Worm (Caenorhabditis elegans): ENCODE measurements around the gene trap-4.

Gene trap-4

ce11 chrIII:11935948-11936280 lies 15.4 kb downstream of the trap-4 start:
- no peak for TF ChIP-seq him-1 (tag; optimal IDR thresholded peaks at IDR 0.05)
- no peak for TF ChIP-seq W03F9.2 (tag; optimal IDR thresholded peaks at IDR 0.05)
- no peak for TF ChIP-seq dao-5 (tag; optimal IDR thresholded peaks at IDR 0.05)

- TF ChIP-seq W03F9.2 (tag; optimal IDR thresholded peaks at IDR 0.05) (no peak), him-1 (tag; optimal IDR thresholded peaks at IDR 0.05) (no peak), dao-5 (tag; optimal IDR thresholded peaks at IDR 0.05) (no peak)
Measured at ce11 chrIII:11936668-11937276, 16.2 kb downstream of the trap-4 start.

ce11 chrIII:11937911-11938310 lies 17.4 kb downstream of the trap-4 start:
- no peak for TF ChIP-seq dao-5 (tag; optimal IDR thresholded peaks at IDR 0.05)
- TF ChIP-seq W03F9.2 (tag; optimal IDR thresholded peaks at IDR 0.05): no peak
- TF ChIP-seq him-1 (tag; optimal IDR thresholded peaks at IDR 0.05): no peak

- no peak for TF ChIP-seq him-1 (tag; optimal IDR thresholded peaks at IDR 0.05)
- TF ChIP-seq W03F9.2 (tag; optimal IDR thresholded peaks at IDR 0.05): no peak
- TF ChIP-seq dao-5 (tag; optimal IDR thresholded peaks at IDR 0.05): no peak
Measured at ce11 chrIII:11938525-11938924, 18.0 kb downstream of the trap-4 start.

ce11 chrIII:11942664-11943063 lies 22.1 kb downstream of the trap-4 start:
- TF ChIP-seq him-1 (tag; optimal IDR thresholded peaks at IDR 0.05) (no peak), dao-5 (tag; optimal IDR thresholded peaks at IDR 0.05) (no peak), W03F9.2 (tag; optimal IDR thresholded peaks at IDR 0.05) (no peak)

ce11 chrIII:11946062-11946749 lies 25.7 kb downstream of the trap-4 start:
- TF ChIP-seq him-1 (tag; optimal IDR thresholded peaks at IDR 0.05) (peak; percentile 89), W03F9.2 (tag; optimal IDR thresholded peaks at IDR 0.05) (peak; percentile 74), dao-5 (tag; optimal IDR thresholded peaks at IDR 0.05) (no peak)

ce11 chrIII:11946973-11947372 lies 26.4 kb downstream of the trap-4 start, which contains the start of gene Y56A3A.7:
Gene Y56A3A.7 (minus strand): TSS chrIII:11947019.
- TF ChIP-seq dao-5 (tag; optimal IDR thresholded peaks at IDR 0.05) (no peak), him-1 (tag; optimal IDR thresholded peaks at IDR 0.05) (no peak), W03F9.2 (tag; optimal IDR thresholded peaks at IDR 0.05) (no peak)

- TF ChIP-seq W03F9.2 (tag; optimal IDR thresholded peaks at IDR 0.05): no peak
- no peak for TF ChIP-seq dao-5 (tag; optimal IDR thresholded peaks at IDR 0.05)
- TF ChIP-seq him-1 (tag; optimal IDR thresholded peaks at IDR 0.05): no peak
Measured at ce11 chrIII:11947527-11947926, 27.0 kb downstream of the trap-4 start.

- TF ChIP-seq him-1 (tag; optimal IDR thresholded peaks at IDR 0.05) (no peak), dao-5 (tag; optimal IDR thresholded peaks at IDR 0.05) (no peak), W03F9.2 (tag; optimal IDR thresholded peaks at IDR 0.05) (no peak)
Measured at ce11 chrIII:11948437-11948836, 27.9 kb downstream of the trap-4 start.

ce11 chrIII:11949276-11949879 lies 28.8 kb downstream of the trap-4 start:
- TF ChIP-seq him-1 (tag; optimal IDR thresholded peaks at IDR 0.05) (no peak), dao-5 (tag; optimal IDR thresholded peaks at IDR 0.05) (no peak), W03F9.2 (tag; optimal IDR thresholded peaks at IDR 0.05) (no peak)

- no peak for TF ChIP-seq him-1 (tag; optimal IDR thresholded peaks at IDR 0.05)
- TF ChIP-seq dao-5 (tag; optimal IDR thresholded peaks at IDR 0.05): no peak
- TF ChIP-seq W03F9.2 (tag; optimal IDR thresholded peaks at IDR 0.05): no peak
Measured at ce11 chrIII:11951111-11951510, 30.6 kb downstream of the trap-4 start.

- TF ChIP-seq him-1 (tag; optimal IDR thresholded peaks at IDR 0.05): no peak
- TF ChIP-seq dao-5 (tag; optimal IDR thresholded peaks at IDR 0.05): no peak
- TF ChIP-seq W03F9.2 (tag; optimal IDR thresholded peaks at IDR 0.05): no peak
Measured at ce11 chrIII:11954150-11954549, 33.6 kb downstream of the trap-4 start.

- TF ChIP-seq W03F9.2 (tag; optimal IDR thresholded peaks at IDR 0.05): no peak
- no peak for TF ChIP-seq dao-5 (tag; optimal IDR thresholded peaks at IDR 0.05)
- no peak for TF ChIP-seq him-1 (tag; optimal IDR thresholded peaks at IDR 0.05)
Measured at ce11 chrIII:11960080-11960479, 39.5 kb downstream of the trap-4 start, which contains the start of gene top-3. Gene top-3 (minus strand): TSS chrIII:11960180.
